Worm (Caenorhabditis elegans) whole organism, midembryonic: ENCODE data around the gene Y82E9BR.20.

Experiments
- T22C8.4 ChIP-seq: fragments of 200-800 bp; sonication (Bioruptor generic); IDR thresholded peaks from 2 replicates; pipeline ENCODE4 v1.3.6; 2022; ENCODE audit warnings: missing genetic modification characterization, missing compliant biosample characterization
- cog-1 ChIP-seq: sonication (generic microtip); optimal IDR thresholded peaks from 2 replicates; lab custom pipeline; 2016; ENCODE audit warnings: missing genetic modification characterization, missing compliant biosample characterization
- flt-1 ChIP-seq: fragments of 200-800 bp; sonication (Bioruptor generic); IDR thresholded peaks from 2 replicates; pipeline ENCODE4 v1.3.6; 2022; ENCODE audit warnings: missing genetic modification characterization, missing compliant biosample characterization
- klf-2 ChIP-seq: fragments of 200-800 bp; sonication (Bioruptor generic); conservative IDR thresholded peaks from 2 replicates; pipeline ENCODE4 v1.3.6; 2022; ENCODE audit warnings: missing genetic modification reagents, missing genetic modification characterization, missing compliant biosample characterization
- med-1 ChIP-seq: sonication (generic microtip); optimal IDR thresholded peaks from 2 replicates; lab custom pipeline; 2017; ENCODE audit warnings: missing genetic modification characterization, mild to moderate bottlenecking, missing compliant biosample characterization, antibody characterized with exemption, missing genetic modification reagents; ENCODE audit not compliant: insufficient read depth
- ref-1 ChIP-seq: fragments of 200-800 bp; sonication (Bioruptor generic); conservative IDR thresholded peaks from 2 replicates; pipeline ENCODE4 v1.3.6; 2022; ENCODE audit warnings: missing genetic modification reagents, missing genetic modification characterization, missing compliant biosample characterization
- tab-1 ChIP-seq: fragments of 200-800 bp; sonication (Bioruptor generic); IDR thresholded peaks from 2 replicates; pipeline ENCODE4 v1.3.6; 2022; ENCODE audit warnings: missing genetic modification characterization, missing compliant biosample characterization
- ztf-23 ChIP-seq: fragments of 200-800 bp; sonication (Bioruptor generic); IDR thresholded peaks from 2 replicates; pipeline ENCODE4 v1.3.6; 2022; ENCODE audit warnings: missing genetic modification reagents, missing genetic modification characterization, missing compliant biosample characterization
- ztf-29 ChIP-seq: fragments of 200-800 bp; sonication (Bioruptor generic); IDR thresholded peaks from 2 replicates; pipeline ENCODE4 v1.3.6; 2022; ENCODE audit warnings: missing genetic modification reagents, missing genetic modification characterization, missing compliant biosample characterization

ce11 chrIII:1413125-1413837 is 39.1 kb downstream of the Y82E9BR.20 start:
- no peak for TF ChIP-seq ztf-29 (GFP tag; lab: Robert Waterston, UW)
- no peak for TF ChIP-seq klf-2 (GFP tag; lab: Robert Waterston, UW)
- no peak for TF ChIP-seq med-1
- no peak for TF ChIP-seq T22C8.4
- no peak for TF ChIP-seq flt-1
- TF ChIP-seq ztf-23 (GFP tag; lab: Robert Waterston, UW), result no peak
- no peak for TF ChIP-seq tab-1 (GFP tag; lab: Robert Waterston, UW)
- no peak for TF ChIP-seq ref-1 (GFP tag; lab: Robert Waterston, UW)
- no peak for TF ChIP-seq cog-1
